Worm (Caenorhabditis elegans) whole organism, young adult: Measurements from ENCODE around the gene fbxa-183.

Experiments used
- B0019.2 ChIP-seq: fragments of 200-800 bp; sonication (Bioruptor generic); conservative IDR thresholded peaks from 2 replicates; pipeline ENCODE4 v1.3.6; 2022; ENCODE audit warnings: missing genetic modification reagents, missing genetic modification characterization, missing compliant biosample characterization
- B0261.1 ChIP-seq: sonication (generic microtip); optimal IDR thresholded peaks from 2 replicates; lab custom pipeline; 2016; ENCODE audit warnings: mild to moderate bottlenecking, missing genetic modification characterization, moderate library complexity, missing compliant biosample characterization
- F23B12.7 ChIP-seq: sonication (generic microtip); optimal IDR thresholded peaks from 2 replicates; lab custom pipeline; 2017; ENCODE audit warnings: missing genetic modification characterization, mild to moderate bottlenecking, missing compliant biosample characterization, antibody characterized with exemption, moderate library complexity; ENCODE audit not compliant: insufficient read depth
- Y95B8A.8 ChIP-seq: fragments of 200-800 bp; sonication (Bioruptor generic); IDR thresholded peaks from 2 replicates; pipeline ENCODE4 v1.3.6; 2022; ENCODE audit warnings: missing genetic modification reagents, missing genetic modification characterization, missing compliant biosample characterization
- aptf-2 ChIP-seq: fragments of 200-800 bp; sonication (Bioruptor generic); conservative IDR thresholded peaks from 2 replicates; pipeline ENCODE4 v1.3.6; 2022; ENCODE audit warnings: missing genetic modification reagents, missing genetic modification characterization, missing compliant biosample characterization
- bed-2 ChIP-seq: fragments of 200-800 bp; sonication (Bioruptor generic); IDR thresholded peaks from 2 replicates; pipeline ENCODE4 v1.3.6; 2022; ENCODE audit warnings: missing genetic modification reagents, missing genetic modification characterization, missing compliant biosample characterization
- chd-7 ChIP-seq: sonication (generic microtip); optimal IDR thresholded peaks from 2 replicates; lab custom pipeline; 2016; ENCODE audit warnings: mild to moderate bottlenecking, missing genetic modification characterization, moderate library complexity, missing compliant biosample characterization
- ekl-4 ChIP-seq: fragments of 200-800 bp; sonication (Bioruptor generic); IDR thresholded peaks from 2 replicates; pipeline ENCODE4 v1.3.6; 2022; ENCODE audit warnings: missing genetic modification reagents, missing genetic modification characterization, missing compliant biosample characterization
- hmg-1.2 ChIP-seq: fragments of 200-800 bp; sonication (Bioruptor generic); IDR thresholded peaks from 2 replicates; pipeline ENCODE4 v1.3.6; 2022; ENCODE audit warnings: missing genetic modification reagents, missing genetic modification characterization, missing compliant biosample characterization
- lin-40 ChIP-seq: sonication (generic microtip); optimal IDR thresholded peaks from 2 replicates; lab custom pipeline; 2016; ENCODE audit warnings: missing genetic modification characterization, mild to moderate bottlenecking, missing compliant biosample characterization, missing genotype, missing genetic modification reagents
- nhr-80 ChIP-seq: sonication (generic microtip); optimal IDR thresholded peaks from 2 replicates; lab custom pipeline; 2016; ENCODE audit warnings: missing genetic modification characterization, missing compliant biosample characterization
- pbrm-1 ChIP-seq: fragments of 200-800 bp; sonication (Bioruptor generic); IDR thresholded peaks from 2 replicates; pipeline ENCODE4 v1.3.6; 2022; ENCODE audit warnings: missing genetic modification reagents, missing genetic modification characterization, missing compliant biosample characterization
- repo-1 ChIP-seq: sonication (generic microtip); optimal IDR thresholded peaks from 2 replicates; lab custom pipeline; 2017; ENCODE audit warnings: mild to moderate bottlenecking, missing genetic modification characterization, missing compliant biosample characterization
- snpc-1.3 ChIP-seq: sonication (generic microtip); optimal IDR thresholded peaks from 2 replicates; lab custom pipeline; 2017; ENCODE audit warnings: missing genetic modification characterization, mild to moderate bottlenecking, missing compliant biosample characterization, antibody characterized with exemption, moderate library complexity, missing genotype, missing genetic modification reagents; ENCODE audit not compliant: insufficient read depth
- snpc-4 ChIP-seq, 5 experiments: fragments of 150-350 bp in 1 of 5; sonication (generic microtip) in 4 of 5; optimal IDR thresholded peaks; 2 replicates each; lab custom pipeline; 2014 to 2018; ENCODE audit warnings: missing genetic modification characterization in 5 of 5, missing biosample characterization in 3 of 5, antibody characterized with exemption in 2 of 5, mild to moderate bottlenecking in 2 of 5, missing compliant biosample characterization in 2 of 5, missing genotype in 2 of 5, moderate library complexity in 2 of 5, missing genetic modification reagents in 1 of 5
- ztf-18 ChIP-seq: sonication (generic microtip); optimal IDR thresholded peaks from 2 replicates; lab custom pipeline; 2016; ENCODE audit warnings: missing genotype, mild to moderate bottlenecking, missing genetic modification characterization, missing compliant biosample characterization
- ztf-26 ChIP-seq: sonication (generic microtip); optimal IDR thresholded peaks from 2 replicates; lab custom pipeline; 2017; ENCODE audit warnings: missing genetic modification characterization, missing compliant biosample characterization

Gene fbxa-183

ce11 chrV:5747519-5747918 lies 35.1 kb downstream of the fbxa-183 start, which contains the start of gene acds-10:
Gene acds-10, plus strand, starts transcription at chrV:5747819.
- TF ChIP-seq nhr-80 (tag; lab: Kevin White, UChicago) (peak; percentile 8), ztf-26 (no peak)

- no peak for TF ChIP-seq B0261.1 (tag; lab: Kevin White, UChicago)
These were observed 36.4 kb downstream of the fbxa-183 start for ce11 chrV:5746237-5746636.

- TF ChIP-seq F23B12.7 (tag; lab: Kevin White, UChicago) (no peak), hmg-1.2 (GFP tag; lab: Robert Waterston, UW) (no peak)
These were observed 41.4 kb downstream of the fbxa-183 start for ce11 chrV:5741237-5741636.

- TF ChIP-seq chd-7 (tag; lab: Kevin White, UChicago) (no peak), lin-40 (tag; lab: Kevin White, UChicago) (no peak), bed-2 (no peak), pbrm-1 (GFP tag; lab: Robert Waterston, UW) (no peak), B0019.2 (GFP tag; lab: Robert Waterston, UW) (no peak), Y95B8A.8 (GFP tag; lab: Robert Waterston, UW) (no peak), repo-1 (no peak), ztf-18 (tag; lab: Kevin White, UChicago) (no peak)
These were observed 43.1 kb downstream of the fbxa-183 start for ce11 chrV:5739438-5739837.

DNA sequence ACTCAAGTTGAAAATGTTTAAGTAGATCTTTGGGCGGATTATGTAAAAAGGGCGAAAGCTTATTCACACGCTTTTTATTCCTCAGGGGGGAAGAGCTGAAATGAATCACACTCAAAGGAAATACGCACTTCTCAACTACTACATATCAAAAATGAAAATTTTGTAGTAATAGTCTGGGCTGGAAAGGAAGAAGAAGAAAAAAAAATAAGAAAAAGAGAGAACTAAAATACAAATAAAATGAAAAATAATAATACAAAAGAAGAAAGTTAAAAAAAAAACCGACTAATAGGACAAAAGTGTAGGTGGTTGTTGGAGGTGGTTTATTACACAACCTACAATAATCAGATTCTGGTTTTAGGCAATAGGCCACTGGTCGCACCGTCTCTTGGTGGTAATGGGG lies 46.5 kb downstream of the fbxa-183 start, which contains the start of gene K09H11.6:
K09H11.6 (minus strand) TSS at position 101 of the 400 bp plus-strand sequence.
- TF ChIP-seq ekl-4 (GFP tag; lab: Robert Waterston, UW): no peak
- no peak for TF ChIP-seq snpc-1.3 (tag; lab: Kevin White, UChicago)
- TF ChIP-seq aptf-2 (GFP tag; lab: Robert Waterston, UW): no peak
- no peak for TF ChIP-seq snpc-4 (GFP tag; optimal IDR thresholded peaks at IDR 0.05; lab: Kevin White, UChicago)
- no peak for TF ChIP-seq snpc-4 (tag; optimal IDR thresholded peaks at IDR 0.05; lab: Kevin White, UChicago)
- TF ChIP-seq B0019.2 (GFP tag; lab: Robert Waterston, UW): no peak
